Fruit fly (Drosophila melanogaster): ENCODE measurements around the gene hyx.
A peak's percentile ranks its signal among the peaks of the same experiment; 100 is the strongest.

Gene hyx

DNA sequence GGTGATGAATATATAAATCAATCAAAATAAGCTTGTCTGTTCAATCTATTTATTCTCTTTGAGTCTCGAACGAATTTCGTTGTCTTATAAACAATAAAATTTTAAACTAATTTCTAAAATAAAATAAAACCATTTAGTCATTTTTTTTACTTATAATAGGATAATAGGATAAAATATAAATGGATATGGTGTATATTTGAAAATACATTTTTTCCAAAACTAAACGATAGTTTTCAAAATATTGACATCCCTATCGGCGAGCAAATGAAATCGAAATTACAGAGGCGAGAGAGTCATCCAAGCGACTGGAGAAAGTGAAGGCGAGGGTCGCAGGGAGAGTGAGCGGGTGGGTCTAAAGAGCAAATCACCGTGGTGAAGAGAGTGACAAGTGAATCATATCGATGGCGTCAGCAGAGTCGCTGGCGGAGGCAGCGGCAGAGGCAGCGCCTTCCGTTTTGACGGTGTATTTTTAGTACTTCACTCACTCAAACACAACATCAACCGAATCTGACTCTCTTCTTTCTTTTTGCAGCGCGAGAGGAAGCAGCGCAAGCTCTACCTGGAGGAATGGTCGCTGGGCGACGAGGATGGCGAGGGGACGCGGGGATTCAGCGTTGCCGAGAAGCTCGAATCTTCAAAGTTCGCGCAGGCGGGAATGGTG is 19.0 kb downstream of the hyx start (continued):
- peak; percentile 23 for TF ChIP-seq repo (GFP tag; optimal IDR thresholded peaks at IDR 0.05)
- TF ChIP-seq lmd (GFP tag; IDR thresholded peaks at IDR 0.05), result no peak
- peak; percentile 98 for TF ChIP-seq CG4328 (GFP tag; optimal IDR thresholded peaks at IDR 0.05)
- TF ChIP-seq wor (GFP tag; IDR thresholded peaks at IDR 0.05), result no peak
- no peak for TF ChIP-seq CG11696 (GFP tag; IDR thresholded peaks at IDR 0.05)
- peak; percentile 97 for TF ChIP-seq CG9817 (tag; optimal IDR thresholded peaks at IDR 0.05)
- no peak for TF ChIP-seq CG43689 (GFP tag; IDR thresholded peaks at IDR 0.05)
- peak; percentile 41 for TF ChIP-seq Antp (GFP tag; optimal IDR thresholded peaks at IDR 0.05)
- TF ChIP-seq CG32772 (GFP tag; IDR thresholded peaks at IDR 0.05), result no peak
- TF ChIP-seq slbo (GFP tag; IDR thresholded peaks at IDR 0.05), result no peak
- TF ChIP-seq sc (optimal IDR thresholded peaks at IDR 0.05), result no peak
- peak; percentile 96 for TF ChIP-seq sc (GFP tag; optimal IDR thresholded peaks at IDR 0.05)
- peak; percentile 52 for TF ChIP-seq CG4617 (GFP tag; optimal IDR thresholded peaks at IDR 0.05; ENCODE audit: borderline replicate concordance)
- TF ChIP-seq Bgb (GFP tag; IDR thresholded peaks at IDR 0.05; ENCODE audit: partially characterized antibody), result no peak
- TF ChIP-seq ara (GFP tag; IDR thresholded peaks at IDR 0.05), result no peak
- peak; percentile 93 for TF ChIP-seq CG12942 (GFP tag; optimal IDR thresholded peaks at IDR 0.05)
- no peak for TF ChIP-seq CG7372 (GFP tag; IDR thresholded peaks at IDR 0.05)
- TF ChIP-seq CG30020 (tag; optimal IDR thresholded peaks at IDR 0.05), result peak; percentile 91
- TF ChIP-seq cas (GFP tag; IDR thresholded peaks at IDR 0.05), result no peak
- peak; percentile 97 for TF ChIP-seq fd3F (GFP tag; optimal IDR thresholded peaks at IDR 0.05)
- peak; percentile 66 for TF ChIP-seq Side (GFP tag; optimal IDR thresholded peaks at IDR 0.05)
- no peak for TF ChIP-seq fru (optimal IDR thresholded peaks at IDR 0.05)
- no peak for TF ChIP-seq Adf1 (GFP tag; IDR thresholded peaks at IDR 0.05)
- TF ChIP-seq salm (tag; optimal IDR thresholded peaks at IDR 0.05), result peak; percentile 98
- no peak for TF ChIP-seq CG15073 (GFP tag; optimal IDR thresholded peaks at IDR 0.05)
- TF ChIP-seq CG17912 (GFP tag; optimal IDR thresholded peaks at IDR 0.05), result peak; percentile 88
- TF ChIP-seq NC2α (GFP tag; optimal IDR thresholded peaks at IDR 0.05), result no peak
- TF ChIP-seq CG4854 (GFP tag; optimal IDR thresholded peaks at IDR 0.05), result peak; percentile 78
- peak; percentile 96 for TF ChIP-seq nau (GFP tag; optimal IDR thresholded peaks at IDR 0.05)
- TF ChIP-seq CG8359 (GFP tag; optimal IDR thresholded peaks at IDR 0.05; ENCODE audit: borderline replicate concordance), result peak; percentile 87
- TF ChIP-seq sens-2 (GFP tag; IDR thresholded peaks at IDR 0.05), result no peak
- no peak for TF ChIP-seq jigr1 (GFP tag; IDR thresholded peaks at IDR 0.05)
- TF ChIP-seq CG7839 (tag; optimal IDR thresholded peaks at IDR 0.05), result peak; percentile 98
- no peak for TF ChIP-seq NFAT (GFP tag; IDR thresholded peaks at IDR 0.05)
- no peak for TF ChIP-seq Poxn (GFP tag; IDR thresholded peaks at IDR 0.05)
- TF ChIP-seq grn (GFP tag; optimal IDR thresholded peaks at IDR 0.05), result no peak
- TF ChIP-seq lov (optimal IDR thresholded peaks at IDR 0.05), result no peak
- no peak for TF ChIP-seq lov (GFP tag; IDR thresholded peaks at IDR 0.05)
- peak; percentile 95 for TF ChIP-seq CG9437 (GFP tag; optimal IDR thresholded peaks at IDR 0.05)
- TF ChIP-seq CG7786 (GFP tag; optimal IDR thresholded peaks at IDR 0.05), result peak; percentile 58
- TF ChIP-seq vnd (GFP tag; IDR thresholded peaks at IDR 0.05; ENCODE audit: partially characterized antibody), result no peak
- no peak for TF ChIP-seq row (GFP tag; IDR thresholded peaks at IDR 0.05)
- no peak for TF ChIP-seq Dbx (GFP tag; IDR thresholded peaks at IDR 0.05)
- peak; percentile 60 for TF ChIP-seq pum (GFP tag; optimal IDR thresholded peaks at IDR 0.05)
- peak; percentile 97 for TF ChIP-seq Oli (tag; optimal IDR thresholded peaks at IDR 0.05)
- TF ChIP-seq jing (GFP tag; optimal IDR thresholded peaks at IDR 0.05), result peak; percentile 79
- TF ChIP-seq MTF-1 (GFP tag; optimal IDR thresholded peaks at IDR 0.05; ENCODE audit: borderline replicate concordance), result peak; percentile 90
- TF ChIP-seq ftz-f1 (GFP tag; optimal IDR thresholded peaks at IDR 0.05), result peak; percentile 68
- TF ChIP-seq yki (optimal IDR thresholded peaks at IDR 0.05), result peak; percentile 91
- peak; percentile 99 for TF ChIP-seq CG17829 (tag; optimal IDR thresholded peaks at IDR 0.05)
- no peak for TF ChIP-seq esg (GFP tag; conservative IDR thresholded peaks at IDR 0.05)
- peak; percentile 99 for TF ChIP-seq CG10147 (GFP tag; optimal IDR thresholded peaks at IDR 0.05)
